Fruit fly (Drosophila melanogaster) whole organism, embryonic: ENCODE results near the gene ida.

ENCODE experiments used
- Awh ChIP-seq: fragments of 200-800 bp; sonication (Bioruptor generic); IDR thresholded peaks from 2 replicates; pipeline ENCODE4, ENCODE4 v1.3.6; 2022; ENCODE audit warnings: missing biosample characterization, missing genetic modification characterization
- CG12236 ChIP-seq: fragments of 200-800 bp; sonication (Bioruptor generic); optimal IDR thresholded peaks from 2 replicates; lab custom pipeline; 2016; ENCODE audit warnings: missing biosample characterization, missing genetic modification characterization
- CG12299 ChIP-seq: fragments of 200-800 bp; sonication (Bioruptor generic); optimal IDR thresholded peaks from 2 replicates; lab custom pipeline; 2018; ENCODE audit warnings: missing biosample characterization, mild to moderate bottlenecking, missing genetic modification characterization
- CG12744 ChIP-seq: fragments of 200-800 bp; sonication (Bioruptor generic); optimal IDR thresholded peaks from 2 replicates; lab custom pipeline; 2016; ENCODE audit warnings: missing biosample characterization, missing genetic modification characterization
- CG13624 ChIP-seq: fragments of 200-800 bp; sonication (Bioruptor generic); optimal IDR thresholded peaks from 2 replicates; lab custom pipeline; 2016; ENCODE audit warnings: missing biosample characterization, missing genetic modification characterization
- CG15073 ChIP-seq: fragments of 200-800 bp; sonication (Bioruptor generic); optimal IDR thresholded peaks from 2 replicates; lab custom pipeline; 2016; ENCODE audit warnings: missing biosample characterization, missing genetic modification characterization
- CG16779 ChIP-seq: fragments of 200-800 bp; sonication (Bioruptor generic); IDR thresholded peaks from 2 replicates; pipeline ENCODE4 v1.3.6; 2022; ENCODE audit warnings: missing biosample characterization, missing genetic modification characterization
- CG17186 ChIP-seq: fragments of 200-800 bp; sonication (Bioruptor generic); optimal IDR thresholded peaks from 3 replicates; lab custom pipeline; 2017; ENCODE audit warnings: missing biosample characterization, missing genetic modification reagents, missing genetic modification characterization
- CG18764 ChIP-seq: fragments of 200-800 bp; sonication (Bioruptor generic); optimal IDR thresholded peaks from 3 replicates; lab custom pipeline; 2016; ENCODE audit warnings: missing biosample characterization, missing genetic modification characterization
- CG30431 ChIP-seq: fragments of 200-800 bp; sonication (Bioruptor generic); optimal IDR thresholded peaks from 2 replicates; lab custom pipeline; 2017; ENCODE audit warnings: missing biosample characterization, missing genetic modification characterization
- CG3065 ChIP-seq: fragments of 200-800 bp; sonication (Bioruptor generic); optimal IDR thresholded peaks from 2 replicates; lab custom pipeline; 2016; ENCODE audit warnings: missing biosample characterization, missing genetic modification characterization
- CG31388 ChIP-seq: fragments of 200-800 bp; sonication (Bioruptor generic); optimal IDR thresholded peaks from 2 replicates; lab custom pipeline; 2016; ENCODE audit warnings: missing biosample characterization, missing genetic modification characterization
- CG33557 ChIP-seq: fragments of 200-800 bp; sonication (Bioruptor generic); optimal IDR thresholded peaks from 2 replicates; lab custom pipeline; 2019; ENCODE audit warnings: missing biosample characterization, mild to moderate bottlenecking, missing genetic modification characterization, moderate library complexity
- CG3726 ChIP-seq: fragments of 200-800 bp; sonication (Bioruptor generic); IDR thresholded peaks from 3 replicates; pipeline ENCODE4, ENCODE4 v1.3.6; 2022; ENCODE audit warnings: missing biosample characterization, missing genetic modification characterization
- CG4854 ChIP-seq: fragments of 200-800 bp; sonication (Bioruptor generic); optimal IDR thresholded peaks from 2 replicates; lab custom pipeline; 2016; ENCODE audit warnings: missing biosample characterization, missing genetic modification characterization, inconsistent platforms
- CG5245 ChIP-seq: fragments of 200-800 bp; sonication (Bioruptor generic); optimal IDR thresholded peaks from 3 replicates; lab custom pipeline; 2016; ENCODE audit warnings: missing biosample characterization, missing genetic modification characterization
- CG7372 ChIP-seq: fragments of 200-800 bp; sonication (Bioruptor generic); IDR thresholded peaks from 2 replicates; pipeline ENCODE4 v1.3.6; 2022; ENCODE audit warnings: missing biosample characterization, missing genetic modification characterization
- CG7786 ChIP-seq: fragments of 200-800 bp; sonication (Bioruptor generic); optimal IDR thresholded peaks from 2 replicates; lab custom pipeline; 2016; ENCODE audit warnings: missing biosample characterization, missing genetic modification characterization
- Dip3 ChIP-seq: fragments of 200-800 bp; sonication (Bioruptor generic); optimal IDR thresholded peaks from 3 replicates; lab custom pipeline; 2016; ENCODE audit warnings: missing biosample characterization, missing genetic modification characterization
- Eip74EF ChIP-seq, 2 experiments: fragments of 200-800 bp in 1 of 2; fragments of >200 bp in 1 of 2; sonication (Bioruptor generic) in 1 of 2; optimal IDR thresholded peaks; 2 replicates each; lab custom pipeline; 2017 to 2019; ENCODE audit warnings: missing biosample characterization in 2 of 2, missing genetic modification characterization in 2 of 2, mild to moderate bottlenecking in 1 of 2, moderate library complexity in 1 of 2
- Elba2 ChIP-seq: fragments of 200-800 bp; sonication (Bioruptor generic); optimal IDR thresholded peaks from 3 replicates; lab custom pipeline; 2016; ENCODE audit warnings: missing biosample characterization, missing genetic modification characterization
- HmgD ChIP-seq: fragments of 200-800 bp; sonication (Bioruptor generic); optimal IDR thresholded peaks from 3 replicates; lab custom pipeline; 2016; ENCODE audit warnings: missing biosample characterization, missing genetic modification characterization
- Hmr ChIP-seq: fragments of 200-800 bp; sonication (Bioruptor generic); optimal IDR thresholded peaks from 3 replicates; lab custom pipeline; 2017; ENCODE audit warnings: mild to moderate bottlenecking, missing biosample characterization, missing genetic modification reagents, missing genetic modification characterization
- Hr51 ChIP-seq, 2 experiments: fragments of 200-800 bp; sonication (Bioruptor generic); optimal IDR thresholded peaks; 2 replicates in 1 of 2; 3 replicates in 1 of 2; lab custom pipeline; 2016 to 2018; ENCODE audit warnings: missing biosample characterization in 2 of 2, missing genetic modification characterization in 2 of 2, mild to moderate bottlenecking in 1 of 2, moderate library complexity in 1 of 2
- Mes4 ChIP-seq: fragments of 200-800 bp; sonication (Bioruptor generic); optimal IDR thresholded peaks from 2 replicates; lab custom pipeline; 2016; ENCODE audit warnings: missing biosample characterization, missing genetic modification characterization
- Nf-YB ChIP-seq: fragments of 200-800 bp; sonication (Bioruptor generic); optimal IDR thresholded peaks from 3 replicates; lab custom pipeline; 2019; ENCODE audit warnings: missing biosample characterization, mild to moderate bottlenecking, missing genetic modification characterization, moderate library complexity
- NfI ChIP-seq: fragments of 200-800 bp; sonication (Bioruptor generic); optimal IDR thresholded peaks from 3 replicates; lab custom pipeline; 2018; ENCODE audit warnings: missing biosample characterization, mild to moderate bottlenecking, missing genetic modification characterization, moderate library complexity
- Ssrp ChIP-seq: fragments of 200-800 bp; sonication (Bioruptor generic); optimal IDR thresholded peaks from 2 replicates; lab custom pipeline; 2018; ENCODE audit warnings: missing biosample characterization, mild to moderate bottlenecking, missing genetic modification characterization, moderate library complexity
- Tbp ChIP-seq: fragments of >200 bp; optimal IDR thresholded peaks from 2 replicates; lab custom pipeline; 2018; ENCODE audit warnings: missing biosample characterization, missing genetic modification characterization
- Xbp1 ChIP-seq: fragments of 200-800 bp; sonication (Bioruptor generic); optimal IDR thresholded peaks from 3 replicates; lab custom pipeline; 2016; ENCODE audit warnings: missing biosample characterization, mild to moderate bottlenecking, missing genetic modification characterization
- ash1 ChIP-seq: fragments of 200-800 bp; sonication (Bioruptor generic); optimal IDR thresholded peaks from 2 replicates; lab custom pipeline; 2018; ENCODE audit warnings: missing biosample characterization, mild to moderate bottlenecking, missing genetic modification characterization
- bsh ChIP-seq, 2 experiments: fragments of 200-800 bp; sonication (Bioruptor generic); optimal IDR thresholded peaks; 2 replicates each; lab custom pipeline; 2017 to 2018; ENCODE audit warnings: mild to moderate bottlenecking in 2 of 2, missing biosample characterization in 2 of 2, missing genetic modification characterization in 2 of 2, moderate library complexity in 1 of 2
- cato ChIP-seq: fragments of 200-800 bp; sonication (Bioruptor generic); optimal IDR thresholded peaks from 2 replicates; lab custom pipeline; 2016; ENCODE audit warnings: missing biosample characterization, missing genetic modification characterization, borderline replicate concordance
- chif ChIP-seq, 2 experiments: fragments of 200-800 bp; sonication (Bioruptor generic); optimal IDR thresholded peaks; 3 replicates each; lab custom pipeline; 2016; ENCODE audit warnings: missing biosample characterization in 2 of 2, missing genetic modification characterization in 2 of 2
- chinmo ChIP-seq: fragments of 200-800 bp; sonication (Bioruptor generic); IDR thresholded peaks from 4 replicates; pipeline ENCODE4 v1.3.6; 2022; ENCODE audit warnings: missing biosample characterization, missing genetic modification characterization; ENCODE audit not compliant: partially characterized antibody
- ems ChIP-seq: fragments of 200-800 bp; sonication (Bioruptor generic); optimal IDR thresholded peaks from 3 replicates; lab custom pipeline; 2016; ENCODE audit warnings: missing biosample characterization, missing genetic modification characterization
- eve ChIP-seq, 2 experiments: fragments of >200 bp; optimal IDR thresholded peaks; 2 replicates each; lab custom pipeline; 2017; ENCODE audit warnings: missing biosample characterization in 2 of 2, missing genetic modification characterization in 2 of 2
- fd102C ChIP-seq: fragments of 200-800 bp; sonication (Bioruptor generic); optimal IDR thresholded peaks from 2 replicates; lab custom pipeline; 2018; ENCODE audit warnings: missing biosample characterization, mild to moderate bottlenecking, missing genetic modification characterization, moderate library complexity
- gce ChIP-seq: fragments of 200-800 bp; sonication (Bioruptor generic); IDR thresholded peaks from 3 replicates; pipeline ENCODE4 v1.3.6; 2022; ENCODE audit warnings: missing biosample characterization, missing genetic modification characterization
- gcm2 ChIP-seq: fragments of 200-800 bp; sonication (Bioruptor generic); optimal IDR thresholded peaks from 2 replicates; lab custom pipeline; 2016; ENCODE audit warnings: missing biosample characterization, missing genetic modification characterization
- grn ChIP-seq: fragments of 200-800 bp; sonication (Bioruptor generic); optimal IDR thresholded peaks from 3 replicates; lab custom pipeline; 2017; ENCODE audit warnings: missing biosample characterization, missing genetic modification characterization
- gt ChIP-seq: fragments of 200-800 bp; sonication (Bioruptor generic); IDR thresholded peaks from 2 replicates; pipeline ENCODE4 v1.3.6; 2022; ENCODE audit warnings: missing biosample characterization, missing genetic modification characterization
- h ChIP-seq: fragments of >200 bp; optimal IDR thresholded peaks from 2 replicates; lab custom pipeline; 2017
- hth ChIP-seq: fragments of >200 bp; optimal IDR thresholded peaks from 2 replicates; lab custom pipeline; 2017; ENCODE audit warnings: inconsistent platforms
- lab ChIP-seq: fragments of 200-800 bp; sonication (Bioruptor generic); optimal IDR thresholded peaks from 3 replicates; lab custom pipeline; 2017; ENCODE audit warnings: missing biosample characterization, missing genetic modification characterization, mild to moderate bottlenecking, moderate library complexity, missing genetic modification reagents
- sens ChIP-seq: fragments of 200-800 bp; sonication (Bioruptor generic); peaks from one replicate; lab custom pipeline; 2016; ENCODE audit warnings: missing biosample characterization, missing genetic modification characterization
- slbo ChIP-seq: fragments of 200-800 bp; sonication (Bioruptor generic); IDR thresholded peaks from 2 replicates; pipeline ENCODE4 v1.3.6; 2022; ENCODE audit warnings: missing biosample characterization, missing genetic modification characterization
- slou ChIP-seq: fragments of 200-800 bp; sonication (Bioruptor generic); optimal IDR thresholded peaks from 3 replicates; lab custom pipeline; 2016; ENCODE audit warnings: missing biosample characterization, missing genetic modification characterization
- vfl ChIP-seq: fragments of 200-800 bp; sonication (Bioruptor generic); optimal IDR thresholded peaks from 2 replicates; lab custom pipeline; 2016; ENCODE audit warnings: missing biosample characterization, missing genetic modification characterization
- yki ChIP-seq: fragments of >200 bp; optimal IDR thresholded peaks from 3 replicates; lab custom pipeline; 2018
- zf30C ChIP-seq: fragments of 200-800 bp; sonication (Bioruptor generic); optimal IDR thresholded peaks from 3 replicates; lab custom pipeline; 2018; ENCODE audit warnings: missing biosample characterization, mild to moderate bottlenecking, missing genetic modification characterization

Gene ida

dm6 chr3L:3928943-3929785 is 24.0 kb downstream of the ida start (continued):
- TF ChIP-seq CG7372 (GFP tag; lab: Robert Waterston, UW) (no peak), CG15073 (GFP tag; lab: Kevin White, UChicago) (no peak), CG3726 (GFP tag; lab: Robert Waterston, UW) (no peak), CG5245 (GFP tag; lab: Kevin White, UChicago) (no peak), cato (no peak), slbo (no peak), CG7786 (GFP tag; lab: Kevin White, UChicago) (no peak), ems (GFP tag; lab: Kevin White, UChicago) (no peak), CG18764 (no peak), Hmr (GFP tag; lab: Kevin White, UChicago) (peak; percentile 9), hth (lab: Kevin White, UChicago) (no peak), CG12299 (no peak), CG12236 (GFP tag; lab: Kevin White, UChicago) (no peak), Tbp (no peak), bsh (GFP tag; optimal IDR thresholded peaks at IDR 0.05; lab: Kevin White, UChicago) (no peak), gt (GFP tag; lab: Robert Waterston, UW) (no peak), gce (GFP tag; lab: Robert Waterston, UW) (no peak), HmgD (GFP tag; lab: Kevin White, UChicago) (no peak), sens (GFP tag; lab: Kevin White, UChicago) (no peak), Mes4 (GFP tag; lab: Kevin White, UChicago) (no peak), CG3065 (GFP tag; lab: Kevin White, UChicago) (no peak), CG31388 (GFP tag; lab: Kevin White, UChicago) (no peak), CG16779 (GFP tag; lab: Robert Waterston, UW) (no peak), Xbp1 (no peak), chinmo (GFP tag; lab: Robert Waterston, UW) (peak; percentile 35; the same call in 1 of the 4 replicates), lab (GFP tag; lab: Kevin White, UChicago) (peak; percentile 39), Dip3 (no peak), eve (GFP tag; optimal IDR thresholded peaks at IDR 0.05; lab: Kevin White, UChicago) (no peak), slou (GFP tag; lab: Kevin White, UChicago) (no peak), CG13624 (no peak), CG12744 (no peak), NfI (GFP tag; lab: Kevin White, UChicago) (no peak), yki (lab: Kevin White, UChicago) (no peak), Awh (GFP tag; lab: Robert Waterston, UW) (no peak), chif (GFP tag; optimal IDR thresholded peaks at IDR 0.05; lab: Kevin White, UChicago) (no peak), Nf-YB (GFP tag; lab: Kevin White, UChicago) (no peak), Hr51 (GFP tag; optimal IDR thresholded peaks at IDR 0.05; lab: Kevin White, UChicago) (no peak), CG30431 (GFP tag; lab: Kevin White, UChicago) (no peak), CG17186 (GFP tag; lab: Kevin White, UChicago) (no peak), grn (peak; percentile 99), Eip74EF (GFP tag; optimal IDR thresholded peaks at IDR 0.05; lab: Kevin White, UChicago) (no peak), Elba2 (GFP tag; lab: Kevin White, UChicago) (no peak), CG33557 (GFP tag; lab: Kevin White, UChicago) (no peak), Ssrp (tag; lab: Kevin White, UChicago) (no peak), vfl (GFP tag; lab: Kevin White, UChicago) (no peak), CG4854 (GFP tag; lab: Kevin White, UChicago) (no peak), zf30C (no peak), fd102C (GFP tag; lab: Kevin White, UChicago) (no peak), ash1 (GFP tag; lab: Kevin White, UChicago) (no peak), gcm2 (GFP tag; lab: Kevin White, UChicago) (no peak), h (no peak)
